Worm (Caenorhabditis elegans): ENCODE data around the gene str-150.

The str-150 gene

DNA sequence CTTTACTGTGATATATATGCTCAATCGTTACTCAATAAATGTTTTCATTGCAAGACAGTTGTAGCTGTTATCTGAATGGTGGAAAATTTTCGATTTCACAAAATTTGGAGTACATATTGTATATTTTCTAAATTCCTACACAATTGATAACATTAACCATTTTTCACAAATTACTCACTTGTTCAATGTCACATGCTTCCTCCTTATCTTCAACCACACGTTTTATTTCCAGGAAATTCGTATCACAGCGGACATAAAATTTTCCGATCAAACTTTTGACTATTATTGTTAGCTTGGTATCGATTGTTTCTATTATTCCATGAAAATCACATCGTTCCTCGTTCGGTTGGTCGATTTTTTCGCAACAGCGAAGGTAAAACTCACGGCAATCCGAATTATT, 25.4 kb downstream of the str-150 start:
- TF ChIP-seq snpc-3.4 (tag; optimal IDR thresholded peaks at IDR 0.05) (no peak), mcd-1 (GFP tag; IDR thresholded peaks at IDR 0.05) (no peak), ceh-40 (GFP tag; IDR thresholded peaks at IDR 0.05) (no peak)

DNA sequence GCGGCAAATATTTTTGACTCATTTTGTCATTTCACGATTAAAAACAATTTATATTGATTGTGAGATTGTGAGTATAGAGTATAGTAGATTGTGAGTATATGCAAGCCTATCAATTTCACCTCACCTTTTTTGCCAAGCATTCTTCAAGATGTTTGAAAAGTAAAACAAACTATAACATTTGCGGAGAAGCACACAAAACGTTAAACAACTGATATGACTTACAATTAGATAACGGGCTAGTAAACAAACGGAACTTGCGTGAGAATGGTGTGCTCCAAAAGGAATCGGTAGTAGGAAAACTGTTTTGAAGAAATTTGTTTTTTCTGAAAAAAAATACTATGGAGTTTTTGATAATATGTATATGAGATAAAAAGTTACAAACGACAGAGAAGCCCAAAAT, 27.0 kb downstream of the str-150 start:
- peak; percentile 42 for TF ChIP-seq nhr-80 (tag; optimal IDR thresholded peaks at IDR 0.05)
- no peak for TF ChIP-seq mes-4 (tag; optimal IDR thresholded peaks at IDR 0.05)

DNA sequence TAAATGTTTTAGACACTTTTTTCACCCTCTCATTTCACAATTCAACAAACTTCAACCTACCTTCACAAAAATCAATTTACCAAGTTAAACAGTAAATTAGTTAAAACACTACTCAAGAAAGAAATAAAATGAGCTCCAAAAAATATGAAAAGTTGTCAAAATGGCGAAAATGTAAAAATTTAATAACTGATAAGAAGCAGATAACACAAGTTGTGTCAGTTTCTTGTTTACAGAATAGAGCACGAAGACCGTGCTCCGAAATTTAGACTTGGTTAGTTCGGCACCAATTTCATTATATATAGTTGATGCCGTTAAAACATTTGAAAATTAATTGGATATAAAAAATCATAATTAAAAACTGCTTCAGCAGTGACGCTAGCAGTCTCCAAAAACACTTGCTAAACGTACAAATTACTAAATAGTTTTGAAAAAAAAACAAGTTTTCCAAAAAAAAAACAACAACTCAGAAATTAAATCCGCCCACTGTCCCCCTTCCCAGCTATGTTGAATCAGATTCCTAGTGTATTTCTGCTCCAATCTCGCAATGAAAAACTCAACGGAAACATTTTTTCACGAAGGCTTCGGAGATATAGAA, 27.8 kb downstream of the str-150 start, which contains the start of gene srw-54:
Gene srw-54, plus strand, starts transcription at position 545 of the 595 bp plus-strand sequence.
- TF ChIP-seq tlf-1 (GFP tag; optimal IDR thresholded peaks at IDR 0.05) (no peak), ceh-100 (GFP tag; IDR thresholded peaks at IDR 0.05) (no peak), pha-4 (tag; optimal IDR thresholded peaks at IDR 0.05) (no peak), xnd-1 (tag; optimal IDR thresholded peaks at IDR 0.05) (no peak), unc-62 (GFP tag; optimal IDR thresholded peaks at IDR 0.05) (no peak), nhr-80 (tag; optimal IDR thresholded peaks at IDR 0.05) (peak; percentile 8), fkh-3 (tag; optimal IDR thresholded peaks at IDR 0.05) (no peak)

DNA sequence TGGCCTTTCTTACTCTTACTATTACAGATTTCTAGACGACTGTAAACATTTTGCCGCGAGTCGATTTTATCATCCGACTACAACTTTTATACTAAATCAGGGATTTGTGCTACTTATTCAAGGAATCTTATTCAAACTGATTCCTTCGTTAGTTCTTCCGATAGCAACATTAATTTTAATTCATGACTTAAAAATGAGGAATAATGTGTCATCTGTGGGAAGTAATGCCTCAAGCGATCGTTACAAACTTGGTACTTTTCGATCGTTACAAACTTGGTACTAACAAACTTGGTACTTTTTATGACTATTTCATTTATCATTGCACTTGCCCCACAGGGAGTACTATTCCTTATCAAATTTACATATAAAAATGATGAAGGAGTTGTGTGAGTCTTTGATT, 34.4 kb downstream of the str-150 start, which contains the start of gene Y70C5A.4:
Gene Y70C5A.4, plus strand, starts transcription at position 301 of the 400 bp plus-strand sequence.
- TF ChIP-seq Y53F4B.3 (GFP tag; IDR thresholded peaks at IDR 0.05) (no peak), unc-130 (GFP tag; optimal IDR thresholded peaks at IDR 0.05) (no peak), sea-2 (GFP tag; IDR thresholded peaks at IDR 0.05) (no peak), Y56A3A.18 (GFP tag; IDR thresholded peaks at IDR 0.05) (no peak), madf-3 (GFP tag; IDR thresholded peaks at IDR 0.05) (no peak), nhr-120 (GFP tag; IDR thresholded peaks at IDR 0.05) (no peak), rec-8 (tag; optimal IDR thresholded peaks at IDR 0.05) (no peak), madf-8 (GFP tag; conservative IDR thresholded peaks at IDR 0.05) (no peak), akir-1 (GFP tag; optimal IDR thresholded peaks at IDR 0.05) (no peak), F57C9.4 (tag; optimal IDR thresholded peaks at IDR 0.05) (no peak), die-1 (tag; optimal IDR thresholded peaks at IDR 0.05) (no peak), zfh-2 (GFP tag; conservative IDR thresholded peaks at IDR 0.05) (no peak), F55B11.4 (tag; optimal IDR thresholded peaks at IDR 0.05; ENCODE audit: borderline replicate concordance, insufficient read depth) (no peak), sdz-38 (tag; optimal IDR thresholded peaks at IDR 0.05) (no peak), T07F8.4 (tag; optimal IDR thresholded peaks at IDR 0.05) (no peak)

DNA sequence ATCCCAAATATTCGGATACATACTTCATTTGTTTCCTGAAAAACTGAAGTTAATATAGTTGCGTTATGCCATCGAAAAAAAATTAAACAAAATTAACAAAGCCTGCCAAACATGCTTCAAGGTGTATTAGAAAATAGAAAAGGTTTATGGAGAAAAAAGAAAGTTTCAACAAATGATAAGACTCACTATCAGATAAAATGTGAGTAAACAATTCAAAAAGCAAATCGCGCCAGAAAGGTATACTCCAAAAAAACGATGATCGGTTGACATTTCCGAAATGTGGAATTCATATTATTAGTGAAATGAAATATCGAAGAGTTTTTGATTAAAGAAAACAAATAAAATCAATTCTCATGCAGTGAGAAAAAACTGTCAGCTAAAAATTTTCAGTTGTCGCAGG, 37.8 kb downstream of the str-150 start, which contains the start of gene Y70C5A.3:
Gene Y70C5A.3, minus strand, starts transcription at position 50 of the 400 bp plus-strand sequence.
- peak; percentile 22 for TF ChIP-seq nhr-80 (tag; optimal IDR thresholded peaks at IDR 0.05)
- TF ChIP-seq ekl-4 (GFP tag; IDR thresholded peaks at IDR 0.05), result no peak

DNA sequence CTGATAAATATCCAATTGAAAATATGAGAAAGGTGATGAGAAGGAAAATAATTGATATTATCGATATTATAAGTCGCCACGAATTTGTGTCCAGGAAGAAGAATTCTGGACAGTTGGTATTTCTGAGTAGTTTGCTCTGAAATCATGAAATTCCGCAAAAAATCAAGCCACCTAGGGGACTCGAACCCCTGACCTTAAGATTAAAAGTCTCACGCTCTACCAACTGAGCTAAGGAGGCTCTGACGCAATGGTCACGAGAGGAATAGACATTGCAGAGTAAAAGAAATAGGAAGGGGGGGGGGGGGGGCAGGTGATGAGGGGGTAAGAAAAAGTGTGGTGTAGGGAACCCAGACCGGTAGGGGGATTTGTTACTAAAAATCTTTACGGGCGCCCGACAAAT, 38.8 kb downstream of the str-150 start:
- TF ChIP-seq him-1 (tag; optimal IDR thresholded peaks at IDR 0.05), result peak; percentile 83
- no peak for TF ChIP-seq pbrm-1 (GFP tag; IDR thresholded peaks at IDR 0.05)
- no peak for TF ChIP-seq zfh-2 (GFP tag; conservative IDR thresholded peaks at IDR 0.05)
- no peak for TF ChIP-seq lir-1 (GFP tag; conservative IDR thresholded peaks at IDR 0.05)
- TF ChIP-seq F10E7.11 (tag; optimal IDR thresholded peaks at IDR 0.05), result no peak
- peak; percentile 61 for TF ChIP-seq rpc-1 (optimal IDR thresholded peaks at IDR 0.05)
- TF ChIP-seq rpc-1 (tag; optimal IDR thresholded peaks at IDR 0.05), result peak; percentile 76
- TF ChIP-seq madf-6 (GFP tag; IDR thresholded peaks at IDR 0.05), result no peak
- no peak for TF ChIP-seq nhr-179 (tag; optimal IDR thresholded peaks at IDR 0.05)
- peak; percentile 82 for TF ChIP-seq B0261.1 (tag; optimal IDR thresholded peaks at IDR 0.05)
- peak; percentile 69; the same call in 1 of the 2 replicates for TF ChIP-seq lin-26 (GFP tag; IDR thresholded peaks at IDR 0.05)
- no peak for TF ChIP-seq F37B4.10 (GFP tag; IDR thresholded peaks at IDR 0.05)
- TF ChIP-seq repo-1 (tag; optimal IDR thresholded peaks at IDR 0.05), result no peak
- no peak for TF ChIP-seq atf-7 (tag; optimal IDR thresholded peaks at IDR 0.05)
- TF ChIP-seq die-1 (tag; optimal IDR thresholded peaks at IDR 0.05), result peak; percentile 33
- no peak for TF ChIP-seq K11D2.4 (GFP tag; IDR thresholded peaks at IDR 0.05)
- no peak for TF ChIP-seq F57C9.4 (tag; optimal IDR thresholded peaks at IDR 0.05)
- 0 out of 2 replicates have a peak, but pooled peaks have one; percentile 30 for TF ChIP-seq D2030.7 (GFP tag; IDR thresholded peaks at IDR 0.05)

Measured in whole organism, young adult.